Worm (Caenorhabditis elegans) whole organism, mixed stage, embryonic: ENCODE measurements around the gene sri-40.
"Not testable (repeated sequence)": the region's sequence is repeated elsewhere in the genome, so short reads cannot be mapped to it uniquely, and the experiment has no call there.

ENCODE experiments used
- blmp-1 ChIP-seq: fragments of 150-350 bp; optimal IDR thresholded peaks from 2 replicates; lab custom pipeline; 2014; ENCODE audit warnings: missing biosample characterization, missing genetic modification characterization
- ces-1 ChIP-seq: fragments of 150-350 bp; optimal IDR thresholded peaks from 2 replicates; lab custom pipeline; 2014; ENCODE audit warnings: missing biosample characterization, missing genetic modification reagents, missing genetic modification characterization
- drap-1 ChIP-seq: fragments of 200-800 bp; sonication (Bioruptor generic); optimal IDR thresholded peaks from 3 replicates; lab custom pipeline; 2018; ENCODE audit warnings: mild to moderate bottlenecking, missing genetic modification characterization, missing compliant biosample characterization
- ham-2 ChIP-seq: fragments of 200-800 bp; sonication (Bioruptor generic); optimal IDR thresholded peaks from 2 replicates; lab custom pipeline; 2018; ENCODE audit warnings: mild to moderate bottlenecking, missing genetic modification characterization, missing compliant biosample characterization
- hlh-1 ChIP-seq: fragments of 150-350 bp; optimal IDR thresholded peaks from 2 replicates; lab custom pipeline; 2014; ENCODE audit warnings: missing biosample characterization, missing genetic modification reagents, missing genetic modification characterization
- mab-5 ChIP-seq: fragments of 150-350 bp; optimal IDR thresholded peaks from 2 replicates; lab custom pipeline; 2014; ENCODE audit warnings: missing biosample characterization, missing genetic modification characterization
- mep-1 ChIP-seq: fragments of 150-350 bp; optimal IDR thresholded peaks from 2 replicates; lab custom pipeline; 2017; ENCODE audit warnings: missing biosample characterization, missing genetic modification reagents, missing genetic modification characterization, inconsistent platforms
- nhr-237 ChIP-seq: fragments of 150-350 bp; optimal IDR thresholded peaks from 2 replicates; lab custom pipeline; 2014; ENCODE audit warnings: missing biosample characterization, missing genetic modification characterization
- nhr-76 ChIP-seq: sonication (generic microtip); optimal IDR thresholded peaks from 2 replicates; lab custom pipeline; 2017; ENCODE audit warnings: missing biosample characterization, missing genetic modification characterization
- unc-62 ChIP-seq: fragments of 150-350 bp; optimal IDR thresholded peaks from 2 replicates; lab custom pipeline; 2014; ENCODE audit warnings: missing biosample characterization, missing genetic modification reagents, missing genetic modification characterization

DNA sequence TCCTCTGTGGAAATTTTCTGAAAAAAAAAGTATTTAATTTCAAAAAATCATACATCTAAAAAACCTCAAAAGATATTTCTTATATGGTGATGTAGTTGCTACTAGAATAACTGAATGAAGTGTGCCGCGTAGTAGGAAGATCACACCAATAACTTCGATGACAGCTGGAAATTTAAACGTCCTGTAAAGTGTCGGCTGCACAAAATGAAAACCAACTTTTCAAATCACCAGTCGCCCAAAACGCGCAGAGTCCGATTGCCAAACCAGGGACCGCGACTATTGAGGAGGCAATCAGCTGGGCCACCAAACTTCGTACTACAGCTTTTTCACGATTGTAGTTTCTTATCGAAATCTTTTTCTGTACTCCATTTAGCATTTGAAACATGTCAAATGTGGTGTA lies 23.5 kb downstream of the sri-40 start, which contains the start of gene sri-48:
- not testable (repeated sequence) for TF ChIP-seq ham-2 (GFP tag; lab: Kevin White, UChicago); hlh-1 (tag; lab: Kevin White, UChicago); nhr-76; mep-1; drap-1; blmp-1 (tag; lab: Kevin White, UChicago); ces-1; unc-62 (GFP tag; lab: Kevin White, UChicago); nhr-237 (tag; lab: Kevin White, UChicago); mab-5 (tag; lab: Kevin White, UChicago)
